Worm (Caenorhabditis elegans) whole organism, late embryonic: ENCODE results near the gene pqn-35.

ENCODE experiments used
- Y22D7AL.16 ChIP-seq: sonication (generic microtip); optimal IDR thresholded peaks from 2 replicates; lab custom pipeline; 2016; ENCODE audit warnings: missing genetic modification characterization, missing compliant biosample characterization
- ama-1 ChIP-seq: fragments of 150-350 bp; optimal IDR thresholded peaks from 2 replicates; lab custom pipeline; 2014
- fkh-10 ChIP-seq: fragments of 150-350 bp; optimal IDR thresholded peaks from 2 replicates; lab custom pipeline; 2014; ENCODE audit warnings: missing biosample characterization, missing genetic modification reagents, missing genetic modification characterization

DNA sequence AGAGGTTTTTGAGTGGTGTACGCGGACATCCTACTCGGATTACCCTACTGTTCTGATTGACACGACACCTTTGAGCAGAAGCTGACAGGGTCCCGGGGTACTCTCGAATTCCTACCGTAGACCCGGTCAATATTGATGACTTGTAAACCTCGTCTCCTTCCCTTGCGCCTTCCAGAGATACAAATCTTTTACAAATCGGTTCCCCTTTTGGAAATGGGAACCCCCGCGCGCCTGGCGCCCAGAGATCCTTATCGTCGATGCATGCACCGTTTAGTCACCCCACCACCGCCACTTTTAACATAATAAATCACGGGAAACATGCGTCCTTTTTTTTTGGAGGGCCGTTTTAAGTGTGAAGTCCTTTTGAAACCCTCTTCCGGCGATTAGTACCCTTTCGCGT lies 39.7 kb upstream of the pqn-35 start:
- TF ChIP-seq fkh-10 (GFP tag; lab: Kevin White, UChicago): no peak
- no peak for TF ChIP-seq ama-1 (lab: Kevin White, UChicago)
- no peak for TF ChIP-seq Y22D7AL.16
